Worm (Caenorhabditis elegans) whole organism, L4 larva: ENCODE measurements around the gene ngn-1.

Experiments used
- D1046.2 ChIP-seq: fragments of 200-800 bp; sonication (Bioruptor generic); IDR thresholded peaks from 2 replicates; pipeline ENCODE4 v1.3.6; 2022; ENCODE audit warnings: missing genetic modification characterization, missing compliant biosample characterization
- F37D6.2 ChIP-seq: sonication (generic microtip); optimal IDR thresholded peaks from 2 replicates; lab custom pipeline; 2016; ENCODE audit warnings: mild to moderate bottlenecking, missing genetic modification characterization, missing compliant biosample characterization
- R02D3.7 ChIP-seq: fragments of 150-350 bp; sonication (generic microtip); optimal IDR thresholded peaks from 3 replicates; lab custom pipeline; 2014; ENCODE audit warnings: missing biosample characterization, missing genetic modification characterization
- T26A8.4 ChIP-seq: fragments of 200-800 bp; sonication (Bioruptor generic); IDR thresholded peaks from 2 replicates; pipeline ENCODE4 v1.3.6; 2022; ENCODE audit warnings: missing genetic modification characterization, missing compliant biosample characterization
- Y5F2A.4 ChIP-seq: fragments of 200-800 bp; sonication (Bioruptor generic); optimal IDR thresholded peaks from 2 replicates; lab custom pipeline; 2018; ENCODE audit warnings: mild to moderate bottlenecking, missing genetic modification characterization, missing compliant biosample characterization
- Y75B8A.6 ChIP-seq: fragments of 200-800 bp; sonication (Bioruptor generic); IDR thresholded peaks from 2 replicates; pipeline ENCODE4 v1.3.6; 2022; ENCODE audit warnings: missing genetic modification reagents, missing genetic modification characterization, missing compliant biosample characterization
- ZK546.5 ChIP-seq, 2 experiments: sonication (generic microtip); optimal IDR thresholded peaks; 2 replicates each; lab custom pipeline; 2017; ENCODE audit warnings: missing biosample characterization in 2 of 2, missing genetic modification characterization in 2 of 2
- aha-1 ChIP-seq: fragments of 150-350 bp; peaks from one replicate; lab custom pipeline; 2014; ENCODE audit warnings: missing biosample characterization, missing genetic modification characterization
- ama-1 ChIP-seq: fragments of 150-350 bp; optimal IDR thresholded peaks from 2 replicates; lab custom pipeline; 2014; ENCODE audit warnings: inconsistent platforms, mixed read lengths
- arid-1 ChIP-seq: fragments of 200-800 bp; sonication (Bioruptor generic); conservative IDR thresholded peaks from 2 replicates; pipeline ENCODE4 v1.3.6; 2022; ENCODE audit warnings: missing genetic modification reagents, missing genetic modification characterization, missing compliant biosample characterization
- attf-4 ChIP-seq: sonication (generic microtip); optimal IDR thresholded peaks from 3 replicates; lab custom pipeline; 2017; ENCODE audit warnings: missing biosample characterization, missing genetic modification characterization
- ceh-20 ChIP-seq: fragments of 200-800 bp; sonication (Bioruptor generic); IDR thresholded peaks from 2 replicates; pipeline ENCODE4 v1.3.6; 2022; ENCODE audit warnings: missing genetic modification reagents, missing genetic modification characterization, missing compliant biosample characterization
- ceh-28 ChIP-seq: fragments of 150-350 bp; optimal IDR thresholded peaks from 2 replicates; lab custom pipeline; 2014; ENCODE audit warnings: missing biosample characterization, missing genetic modification reagents, missing genetic modification characterization
- ceh-44 ChIP-seq: fragments of 200-800 bp; sonication (Bioruptor generic); IDR thresholded peaks from 2 replicates; pipeline ENCODE4 v1.3.6; 2022; ENCODE audit warnings: missing genetic modification reagents, missing genetic modification characterization, missing compliant biosample characterization
- cey-2 ChIP-seq: sonication (generic microtip); optimal IDR thresholded peaks from 3 replicates; lab custom pipeline; 2017; ENCODE audit warnings: missing genetic modification characterization, mild to moderate bottlenecking, missing compliant biosample characterization, antibody characterized with exemption, borderline replicate concordance; ENCODE audit not compliant: insufficient read depth
- dpl-1 ChIP-seq: fragments of 150-350 bp; optimal IDR thresholded peaks from 2 replicates; lab custom pipeline; 2014; ENCODE audit warnings: missing biosample characterization, missing genetic modification reagents, missing genetic modification characterization
- dve-1 ChIP-seq: sonication (generic microtip); optimal IDR thresholded peaks from 2 replicates; lab custom pipeline; 2017; ENCODE audit warnings: antibody characterized with exemption, mild to moderate bottlenecking, missing genetic modification characterization, missing compliant biosample characterization; ENCODE audit not compliant: insufficient read depth
- egl-27 ChIP-seq: sonication (generic microtip); optimal IDR thresholded peaks from 3 replicates; lab custom pipeline; 2017; ENCODE audit warnings: missing biosample characterization, missing genetic modification reagents, missing genetic modification characterization
- fos-1 ChIP-seq: fragments of 150-350 bp; optimal IDR thresholded peaks from 2 replicates; lab custom pipeline; 2014; ENCODE audit warnings: missing biosample characterization, missing genetic modification characterization
- hif-1 ChIP-seq, 2 experiments: sonication (generic microtip); optimal IDR thresholded peaks; 2 replicates each; lab custom pipeline; 2016 to 2017; ENCODE audit warnings: missing compliant biosample characterization in 2 of 2, missing genetic modification characterization in 2 of 2, missing genetic modification reagents in 2 of 2, missing genotype in 2 of 2, mild to moderate bottlenecking in 1 of 2
- hlh-11 ChIP-seq: fragments of 200-800 bp; sonication (Bioruptor generic); optimal IDR thresholded peaks from 2 replicates; lab custom pipeline; 2018; ENCODE audit warnings: mild to moderate bottlenecking, missing genetic modification characterization, missing compliant biosample characterization
- hmg-1.1 ChIP-seq: fragments of 200-800 bp; sonication (Bioruptor generic); IDR thresholded peaks from 2 replicates; pipeline ENCODE4 v1.3.6; 2022; ENCODE audit warnings: missing genetic modification reagents, missing genetic modification characterization, missing compliant biosample characterization
- lin-1 ChIP-seq: fragments of 200-800 bp; sonication (Bioruptor generic); IDR thresholded peaks from 2 replicates; pipeline ENCODE4 v1.3.6; 2022; ENCODE audit warnings: missing genetic modification reagents, missing genetic modification characterization, missing compliant biosample characterization
- lin-13 ChIP-seq: fragments of 150-350 bp; optimal IDR thresholded peaks from 2 replicates; lab custom pipeline; 2014; ENCODE audit warnings: missing biosample characterization, missing genetic modification reagents, missing genetic modification characterization
- lin-15B ChIP-seq: fragments of 150-350 bp; sonication (generic microtip); optimal IDR thresholded peaks from 3 replicates; lab custom pipeline; 2014; ENCODE audit warnings: missing biosample characterization, missing genetic modification characterization
- lin-38 ChIP-seq: fragments of 200-800 bp; sonication (Bioruptor generic); IDR thresholded peaks from 2 replicates; pipeline ENCODE4 v1.3.6; 2022; ENCODE audit warnings: missing genetic modification reagents, missing genetic modification characterization, missing compliant biosample characterization
- madf-5 ChIP-seq, 2 experiments: fragments of 200-800 bp; sonication (Bioruptor generic); IDR thresholded peaks; 2 replicates each; pipeline ENCODE4 v1.3.6; 2022; ENCODE audit warnings: missing compliant biosample characterization in 2 of 2, missing genetic modification characterization in 2 of 2
- mes-2 ChIP-seq: sonication (generic microtip); optimal IDR thresholded peaks from 2 replicates; lab custom pipeline; 2016; ENCODE audit warnings: missing genotype, mild to moderate bottlenecking, missing genetic modification characterization, missing compliant biosample characterization; ENCODE audit not compliant: poor library complexity, severe bottlenecking
- nhr-10 ChIP-seq: fragments of 150-350 bp; optimal IDR thresholded peaks from 2 replicates; lab custom pipeline; 2014; ENCODE audit warnings: missing biosample characterization, missing genetic modification characterization
- nhr-102 ChIP-seq: sonication (generic microtip); optimal IDR thresholded peaks from 2 replicates; lab custom pipeline; 2016; ENCODE audit warnings: mild to moderate bottlenecking, missing genetic modification characterization, moderate library complexity, missing compliant biosample characterization
- nhr-41 ChIP-seq: fragments of 200-800 bp; sonication (Bioruptor generic); IDR thresholded peaks from 2 replicates; pipeline ENCODE4 v1.3.6; 2022; ENCODE audit warnings: missing genetic modification reagents, missing genetic modification characterization, missing compliant biosample characterization
- nhr-42 ChIP-seq: fragments of 200-800 bp; sonication (Bioruptor generic); IDR thresholded peaks from 2 replicates; pipeline ENCODE4 v1.3.6; 2022; ENCODE audit warnings: missing genetic modification characterization, missing compliant biosample characterization
- nhr-48 ChIP-seq: sonication (generic microtip); optimal IDR thresholded peaks from 2 replicates; lab custom pipeline; 2016; ENCODE audit warnings: mild to moderate bottlenecking, missing genetic modification characterization, missing compliant biosample characterization
- nhr-6 ChIP-seq: fragments of 150-350 bp; optimal IDR thresholded peaks from 2 replicates; lab custom pipeline; 2014; ENCODE audit warnings: missing biosample characterization, missing genetic modification characterization
- pha-4 ChIP-seq, 2 experiments: fragments of 150-350 bp in 1 of 2; fragments of 200-800 bp in 1 of 2; sonication (Bioruptor generic) in 1 of 2; IDR thresholded peaks in 1 of 2; optimal IDR thresholded peaks in 1 of 2; 2 replicates each; pipeline versions ENCODE4 v1.3.6 to Lab custom; 2014 to 2022; ENCODE audit warnings: missing genetic modification characterization in 2 of 2, missing genetic modification reagents in 2 of 2, missing biosample characterization in 1 of 2, missing compliant biosample characterization in 1 of 2
- php-3 ChIP-seq: fragments of 200-800 bp; sonication (Bioruptor generic); IDR thresholded peaks from 2 replicates; pipeline ENCODE4 v1.3.6; 2022; ENCODE audit warnings: missing genetic modification reagents, missing genetic modification characterization, missing compliant biosample characterization
- pqm-1 ChIP-seq: sonication (generic microtip); optimal IDR thresholded peaks from 2 replicates; lab custom pipeline; 2017; ENCODE audit warnings: missing biosample characterization, missing genetic modification characterization
- rbr-2 ChIP-seq: sonication (generic microtip); optimal IDR thresholded peaks from 2 replicates; lab custom pipeline; 2016; ENCODE audit warnings: missing genotype, missing genetic modification characterization, missing compliant biosample characterization
- set-16 ChIP-seq: fragments of 200-800 bp; sonication (Bioruptor generic); IDR thresholded peaks from 2 replicates; pipeline ENCODE4 v1.3.6; 2022; ENCODE audit warnings: missing genetic modification reagents, missing genetic modification characterization, missing compliant biosample characterization
- skn-1 ChIP-seq: fragments of 150-350 bp; optimal IDR thresholded peaks from 2 replicates; lab custom pipeline; 2014; ENCODE audit warnings: missing biosample characterization, missing genetic modification characterization
- spr-1 ChIP-seq: sonication (generic microtip); optimal IDR thresholded peaks from 2 replicates; lab custom pipeline; 2016; ENCODE audit warnings: mild to moderate bottlenecking, missing genetic modification characterization, missing compliant biosample characterization
- zag-1 ChIP-seq: fragments of 150-350 bp; optimal IDR thresholded peaks from 2 replicates; lab custom pipeline; 2014; ENCODE audit warnings: missing biosample characterization, missing genetic modification characterization
- zfp-2 ChIP-seq: sonication (generic microtip); optimal IDR thresholded peaks from 2 replicates; lab custom pipeline; 2016; ENCODE audit warnings: mild to moderate bottlenecking, missing genetic modification characterization, missing compliant biosample characterization
- zfp-3 ChIP-seq: fragments of 200-800 bp; sonication (Bioruptor generic); conservative IDR thresholded peaks from 2 replicates; pipeline ENCODE4 v1.3.6; 2022; ENCODE audit warnings: missing genetic modification reagents, missing genetic modification characterization, missing compliant biosample characterization
- ztf-11 ChIP-seq: fragments of 150-350 bp; optimal IDR thresholded peaks from 2 replicates; lab custom pipeline; 2014; ENCODE audit warnings: missing biosample characterization, missing genetic modification characterization

The ngn-1 gene

DNA sequence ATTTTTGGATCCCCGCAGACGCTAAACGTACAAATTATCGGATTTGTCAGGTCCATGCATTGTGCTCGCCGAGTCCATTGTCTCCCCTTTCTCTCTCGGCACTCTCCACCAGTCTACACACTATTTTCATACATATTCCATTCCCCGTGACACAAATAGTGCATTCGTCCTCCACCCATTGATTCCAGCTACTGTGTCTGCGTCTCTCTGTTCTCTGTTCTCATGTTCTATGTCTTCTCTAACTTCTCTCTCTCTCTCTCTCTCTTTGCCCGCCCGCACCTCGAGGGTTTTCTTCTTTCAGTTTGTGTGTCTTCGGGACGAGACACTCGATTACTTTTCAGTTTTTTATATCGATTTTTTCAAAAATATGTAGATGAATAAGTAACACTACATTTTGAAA is 28.4 kb downstream of the ngn-1 start (continued):
- TF ChIP-seq nhr-102 (tag; lab: Kevin White, UChicago) (peak; percentile 42), attf-4 (tag; lab: Kevin White, UChicago) (no peak), nhr-42 (GFP tag; lab: Robert Waterston, UW) (peak; percentile 57; the same call in 1 of the 2 replicates), arid-1 (0 out of 2 replicates have a peak, but pooled peaks have one; percentile 26), fos-1 (tag; lab: Kevin White, UChicago) (no peak), F37D6.2 (tag; lab: Kevin White, UChicago) (peak; percentile 31), T26A8.4 (GFP tag; lab: Robert Waterston, UW) (peak; percentile 63), nhr-41 (no peak), zag-1 (tag; lab: Kevin White, UChicago) (no peak), lin-1 (GFP tag; lab: Robert Waterston, UW) (0 out of 2 replicates have a peak, but pooled peaks have one; percentile 16), ceh-28 (tag; lab: Kevin White, UChicago) (peak; percentile 34), ama-1 (lab: Kevin White, UChicago) (peak; percentile 80), lin-15B (tag; lab: Kevin White, UChicago) (no peak), egl-27 (tag; lab: Kevin White, UChicago) (no peak), nhr-6 (tag; lab: Kevin White, UChicago) (peak; percentile 48), hmg-1.1 (peak; percentile 87), hlh-11 (tag; lab: Kevin White, UChicago) (peak; percentile 93), R02D3.7 (tag; lab: Kevin White, UChicago) (no peak), lin-38 (peak; percentile 54), skn-1 (tag; lab: Kevin White, UChicago) (no peak), spr-1 (no peak), lin-13 (peak; percentile 69), madf-5 (GFP tag; IDR thresholded peaks at IDR 0.05; lab: Robert Waterston, UW) (no peak), aha-1 (peak; percentile 49), ZK546.5 (tag; optimal IDR thresholded peaks at IDR 0.05; lab: Kevin White, UChicago) (peak in 1 of 2 experiments; percentile 8), dve-1 (tag; lab: Kevin White, UChicago) (peak; percentile 91), pqm-1 (peak; percentile 35), set-16 (GFP tag; lab: Robert Waterston, UW) (peak; percentile 40; the same call in 1 of the 2 replicates), zfp-2 (no peak), hif-1 (tag; optimal IDR thresholded peaks at IDR 0.05; lab: Kevin White, UChicago) (peak in 1 of 2 experiments; percentile 77), nhr-48 (peak; percentile 67), dpl-1 (GFP tag; lab: Kevin White, UChicago) (peak; percentile 64), cey-2 (tag; lab: Kevin White, UChicago) (no peak), ztf-11 (no peak), php-3 (GFP tag; lab: Robert Waterston, UW) (0 out of 2 replicates have a peak, but pooled peaks have one; percentile 7), pha-4 (GFP tag; IDR thresholded peaks at IDR 0.05; lab: Robert Waterston, UW) (no peak), pha-4 (tag; optimal IDR thresholded peaks at IDR 0.05; lab: Kevin White, UChicago) (peak; percentile 76), rbr-2 (peak; percentile 67), ceh-20 (peak; percentile 53; the same call in 1 of the 2 replicates), mes-2 (tag; lab: Kevin White, UChicago) (peak; percentile 73), D1046.2 (GFP tag; lab: Robert Waterston, UW) (no peak), ceh-44 (GFP tag; lab: Robert Waterston, UW) (no peak), Y5F2A.4 (no peak), zfp-3 (GFP tag; lab: Robert Waterston, UW) (no peak), nhr-10 (tag; lab: Kevin White, UChicago) (peak; percentile 56), Y75B8A.6 (GFP tag; lab: Robert Waterston, UW) (no peak)
